Fruit fly (Drosophila melanogaster) whole organism, embryonic: Measurements from ENCODE around the gene CG33299.

Experiments used
- Aef1 ChIP-seq: fragments of 200-800 bp; sonication (Bioruptor generic); IDR thresholded peaks from 3 replicates; pipeline ENCODE4 v1.3.6; 2022; ENCODE audit warnings: missing biosample characterization, missing genetic modification characterization
- B-H1 ChIP-seq: fragments of 200-800 bp; sonication (Bioruptor generic); IDR thresholded peaks from 3 replicates; pipeline ENCODE4 v1.3.6; 2022; ENCODE audit warnings: missing biosample characterization, missing genetic modification characterization
- Bgb ChIP-seq: fragments of 200-800 bp; sonication (Bioruptor generic); IDR thresholded peaks from 2 replicates; pipeline ENCODE4 v1.3.6; 2022; ENCODE audit warnings: missing biosample characterization, missing genetic modification characterization; ENCODE audit not compliant: partially characterized antibody
- CG10147 ChIP-seq: fragments of 200-800 bp; sonication (Bioruptor generic); optimal IDR thresholded peaks from 2 replicates; lab custom pipeline; 2019; ENCODE audit warnings: missing biosample characterization, mild to moderate bottlenecking, missing genetic modification characterization, moderate library complexity
- CG10209 ChIP-seq: fragments of 200-800 bp; sonication (Bioruptor generic); optimal IDR thresholded peaks from 3 replicates; lab custom pipeline; 2017; ENCODE audit warnings: missing biosample characterization, mild to moderate bottlenecking, missing genetic modification characterization, missing genetic modification reagents
- CG10565 ChIP-seq: fragments of 200-800 bp; sonication (Bioruptor generic); optimal IDR thresholded peaks from 3 replicates; lab custom pipeline; 2016; ENCODE audit warnings: missing biosample characterization, mild to moderate bottlenecking, missing genetic modification characterization
- CG15514 ChIP-seq: fragments of 200-800 bp; sonication (Bioruptor generic); optimal IDR thresholded peaks from 3 replicates; lab custom pipeline; 2017; ENCODE audit warnings: missing biosample characterization, missing genetic modification characterization, mild to moderate bottlenecking, moderate library complexity, missing genetic modification reagents
- CG17802 ChIP-seq: fragments of 200-800 bp; sonication (Bioruptor generic); optimal IDR thresholded peaks from 2 replicates; lab custom pipeline; 2018; ENCODE audit warnings: missing biosample characterization, mild to moderate bottlenecking, missing genetic modification characterization, moderate library complexity
- CG17912 ChIP-seq: fragments of 200-800 bp; sonication (Bioruptor generic); optimal IDR thresholded peaks from 2 replicates; lab custom pipeline; 2018; ENCODE audit warnings: missing biosample characterization, mild to moderate bottlenecking, missing genetic modification characterization
- CG18599 ChIP-seq: fragments of 200-800 bp; sonication (Bioruptor generic); optimal IDR thresholded peaks from 3 replicates; lab custom pipeline; 2017; ENCODE audit warnings: missing biosample characterization, missing genetic modification characterization, mild to moderate bottlenecking, moderate library complexity, missing genetic modification reagents
- CG2129 ChIP-seq: fragments of 200-800 bp; sonication (Bioruptor generic); IDR thresholded peaks from 2 replicates; pipeline ENCODE4 v1.3.6; 2022; ENCODE audit warnings: missing biosample characterization, missing genetic modification characterization; ENCODE audit not compliant: partially characterized antibody
- CG2199 ChIP-seq: fragments of 200-800 bp; sonication (Bioruptor generic); IDR thresholded peaks from 3 replicates; pipeline ENCODE4 v1.3.6; 2022; ENCODE audit warnings: missing biosample characterization, missing genetic modification characterization
- CG33557 ChIP-seq: fragments of 200-800 bp; sonication (Bioruptor generic); optimal IDR thresholded peaks from 2 replicates; lab custom pipeline; 2019; ENCODE audit warnings: missing biosample characterization, mild to moderate bottlenecking, missing genetic modification characterization, moderate library complexity
- CG3407 ChIP-seq: fragments of 200-800 bp; sonication (Bioruptor generic); optimal IDR thresholded peaks from 2 replicates; lab custom pipeline; 2018; ENCODE audit warnings: missing biosample characterization, mild to moderate bottlenecking, missing genetic modification characterization
- CG42726 ChIP-seq: fragments of 200-800 bp; sonication (Bioruptor generic); IDR thresholded peaks from 2 replicates; pipeline ENCODE4 v1.3.6; 2022; ENCODE audit warnings: missing biosample characterization, missing genetic modification characterization; ENCODE audit not compliant: partially characterized antibody
- CG4360 ChIP-seq: fragments of 200-800 bp; sonication (Bioruptor generic); IDR thresholded peaks from 2 replicates; pipeline ENCODE4 v1.3.6; 2022; ENCODE audit warnings: missing biosample characterization, missing genetic modification characterization
- CG4707 ChIP-seq: fragments of 200-800 bp; sonication (Bioruptor generic); optimal IDR thresholded peaks from 2 replicates; lab custom pipeline; 2018; ENCODE audit warnings: missing biosample characterization, mild to moderate bottlenecking, missing genetic modification characterization, moderate library complexity
- CG7556 ChIP-seq: fragments of 200-800 bp; sonication (Bioruptor generic); optimal IDR thresholded peaks from 2 replicates; lab custom pipeline; 2017; ENCODE audit warnings: missing biosample characterization, mild to moderate bottlenecking, missing genetic modification characterization
- CG7963 ChIP-seq: fragments of 200-800 bp; sonication (Bioruptor generic); IDR thresholded peaks from 3 replicates; pipeline ENCODE4 v1.3.6; 2022; ENCODE audit warnings: missing biosample characterization, missing genetic modification characterization; ENCODE audit not compliant: partially characterized antibody
- CG8281 ChIP-seq: fragments of 200-800 bp; sonication (Bioruptor generic); optimal IDR thresholded peaks from 2 replicates; lab custom pipeline; 2018; ENCODE audit warnings: missing biosample characterization, mild to moderate bottlenecking, missing genetic modification characterization, moderate library complexity
- CHES-1-like ChIP-seq: fragments of 200-800 bp; sonication (Bioruptor generic); optimal IDR thresholded peaks from 2 replicates; lab custom pipeline; 2016; ENCODE audit warnings: missing biosample characterization, missing genetic modification characterization
- Chrac-16 ChIP-seq: fragments of 200-800 bp; sonication (Bioruptor generic); optimal IDR thresholded peaks from 3 replicates; lab custom pipeline; 2016; ENCODE audit warnings: missing biosample characterization, missing genetic modification characterization
- Dp ChIP-seq: fragments of 200-800 bp; sonication (Bioruptor generic); optimal IDR thresholded peaks from 2 replicates; lab custom pipeline; 2018; ENCODE audit warnings: missing biosample characterization, mild to moderate bottlenecking, missing genetic modification characterization, moderate library complexity
- Eip74EF ChIP-seq, 2 experiments: fragments of 200-800 bp in 1 of 2; fragments of >200 bp in 1 of 2; sonication (Bioruptor generic) in 1 of 2; optimal IDR thresholded peaks; 2 replicates each; lab custom pipeline; 2017 to 2019; ENCODE audit warnings: missing biosample characterization in 2 of 2, missing genetic modification characterization in 2 of 2, mild to moderate bottlenecking in 1 of 2, moderate library complexity in 1 of 2
- Elba2 ChIP-seq: fragments of 200-800 bp; sonication (Bioruptor generic); optimal IDR thresholded peaks from 3 replicates; lab custom pipeline; 2016; ENCODE audit warnings: missing biosample characterization, missing genetic modification characterization
- GATAe ChIP-seq: fragments of 200-800 bp; sonication (Bioruptor generic); conservative IDR thresholded peaks from 2 replicates; pipeline ENCODE4 v1.3.6; 2022; ENCODE audit warnings: missing biosample characterization, missing genetic modification characterization
- HLHmδ ChIP-seq: fragments of 200-800 bp; sonication (Bioruptor generic); optimal IDR thresholded peaks from 2 replicates; lab custom pipeline; 2018; ENCODE audit warnings: missing biosample characterization, mild to moderate bottlenecking, missing genetic modification characterization, moderate library complexity
- Lhr ChIP-seq: fragments of 200-800 bp; sonication (Bioruptor generic); optimal IDR thresholded peaks from 3 replicates; lab custom pipeline; 2017; ENCODE audit warnings: mild to moderate bottlenecking, missing biosample characterization, missing genetic modification reagents, missing genetic modification characterization
- Lpt ChIP-seq: fragments of >200 bp; optimal IDR thresholded peaks from 2 replicates; lab custom pipeline; 2018; ENCODE audit warnings: missing biosample characterization, missing genetic modification characterization
- MESR4 ChIP-seq: fragments of 200-800 bp; sonication (Bioruptor generic); optimal IDR thresholded peaks from 2 replicates; lab custom pipeline; 2018; ENCODE audit warnings: missing biosample characterization, mild to moderate bottlenecking, missing genetic modification characterization, moderate library complexity
- Mad ChIP-seq: fragments of 200-800 bp; sonication (Bioruptor generic); optimal IDR thresholded peaks from 2 replicates; lab custom pipeline; 2016; ENCODE audit warnings: missing biosample characterization, missing genetic modification characterization
- Med ChIP-seq: fragments of 200-800 bp; sonication (Bioruptor generic); peaks from one replicate; lab custom pipeline; 2016; ENCODE audit warnings: missing biosample characterization, missing genetic modification characterization, mild to moderate bottlenecking, inconsistent platforms, moderate library complexity
- Oaz ChIP-seq: fragments of 200-800 bp; sonication (Bioruptor generic); IDR thresholded peaks from 2 replicates; pipeline ENCODE4 v1.3.6; 2022; ENCODE audit warnings: missing biosample characterization, missing genetic modification characterization
- Vsx1 ChIP-seq: fragments of 200-800 bp; sonication (Bioruptor generic); optimal IDR thresholded peaks from 2 replicates; lab custom pipeline; 2017; ENCODE audit warnings: missing biosample characterization, mild to moderate bottlenecking, missing genetic modification characterization, missing genetic modification reagents
- ap ChIP-seq: fragments of 200-800 bp; sonication (Bioruptor generic); IDR thresholded peaks from 2 replicates; pipeline ENCODE4 v1.3.6; 2022; ENCODE audit warnings: missing biosample characterization, missing genetic modification characterization
- bowl ChIP-seq: fragments of 200-800 bp; sonication (Bioruptor generic); IDR thresholded peaks from 2 replicates; pipeline ENCODE4 v1.3.6; 2022; ENCODE audit warnings: missing biosample characterization, missing genetic modification characterization
- dan ChIP-seq: fragments of 200-800 bp; sonication (Bioruptor generic); IDR thresholded peaks from 2 replicates; pipeline ENCODE4 v1.3.6; 2022; ENCODE audit warnings: missing biosample characterization, missing genetic modification characterization
- ewg ChIP-seq: fragments of 200-800 bp; sonication (Bioruptor generic); optimal IDR thresholded peaks from 3 replicates; lab custom pipeline; 2017; ENCODE audit warnings: mild to moderate bottlenecking, missing biosample characterization, missing genetic modification reagents, missing genetic modification characterization
- ftz-f1 ChIP-seq: fragments of 200-800 bp; sonication (Bioruptor generic); optimal IDR thresholded peaks from 2 replicates; lab custom pipeline; 2016; ENCODE audit warnings: missing biosample characterization, missing genetic modification characterization
- gfzf ChIP-seq: fragments of 200-800 bp; sonication (Bioruptor generic); optimal IDR thresholded peaks from 2 replicates; lab custom pipeline; 2016; ENCODE audit warnings: missing biosample characterization, mild to moderate bottlenecking, missing genetic modification characterization, moderate library complexity
- gro ChIP-seq: fragments of 200-800 bp; sonication (Bioruptor generic); optimal IDR thresholded peaks from 2 replicates; lab custom pipeline; 2016; ENCODE audit warnings: missing biosample characterization, missing genetic modification characterization
- gsb ChIP-seq: fragments of 200-800 bp; sonication (Bioruptor generic); IDR thresholded peaks from 2 replicates; pipeline ENCODE4 v1.3.6; 2022; ENCODE audit warnings: missing biosample characterization, missing genetic modification characterization
- nau ChIP-seq: fragments of 200-800 bp; sonication (Bioruptor generic); optimal IDR thresholded peaks from 3 replicates; lab custom pipeline; 2017; ENCODE audit warnings: missing biosample characterization, mild to moderate bottlenecking, missing genetic modification characterization, missing genetic modification reagents
- nerfin-1 ChIP-seq: fragments of 200-800 bp; sonication (Bioruptor generic); optimal IDR thresholded peaks from 3 replicates; lab custom pipeline; 2019; ENCODE audit warnings: missing biosample characterization, mild to moderate bottlenecking, missing genetic modification characterization, moderate library complexity
- org-1 ChIP-seq: fragments of 200-800 bp; sonication (Bioruptor generic); optimal IDR thresholded peaks from 2 replicates; lab custom pipeline; 2017; ENCODE audit warnings: missing biosample characterization, missing genetic modification characterization
- salm ChIP-seq: fragments of 200-800 bp; sonication (Bioruptor generic); optimal IDR thresholded peaks from 2 replicates; lab custom pipeline; 2018; ENCODE audit warnings: missing biosample characterization, mild to moderate bottlenecking, missing genetic modification characterization
- sens ChIP-seq: fragments of 200-800 bp; sonication (Bioruptor generic); peaks from one replicate; lab custom pipeline; 2016; ENCODE audit warnings: missing biosample characterization, missing genetic modification characterization
- usp ChIP-seq: fragments of >200 bp; optimal IDR thresholded peaks from 2 replicates; lab custom pipeline; 2017; ENCODE audit warnings: missing biosample characterization, missing genetic modification characterization
- vnd ChIP-seq: fragments of 200-800 bp; sonication (Bioruptor generic); IDR thresholded peaks from 3 replicates; pipeline ENCODE4 v1.3.6; 2022; ENCODE audit warnings: missing biosample characterization, missing genetic modification characterization; ENCODE audit not compliant: partially characterized antibody
- wdn ChIP-seq: fragments of 200-800 bp; sonication (Bioruptor generic); IDR thresholded peaks from 2 replicates; pipeline ENCODE4 v1.3.6; 2022; ENCODE audit warnings: missing biosample characterization, missing genetic modification characterization

The CG33299 gene

dm6 chr2L:9700454-9700853 is 44.1 kb downstream of the CG33299 start, which contains the start of gene pelo (continued):
- TF ChIP-seq Mad (GFP tag; lab: Kevin White, UChicago), result peak; percentile 5
- TF ChIP-seq Chrac-16 (GFP tag; lab: Kevin White, UChicago), result peak; percentile 67
- TF ChIP-seq org-1, result peak; percentile 10
- TF ChIP-seq ftz-f1 (GFP tag; lab: Kevin White, UChicago), result no peak
- peak; percentile 56 for TF ChIP-seq CG7556 (GFP tag; lab: Kevin White, UChicago)
- TF ChIP-seq CG10565 (GFP tag; lab: Kevin White, UChicago), result no peak
- TF ChIP-seq CG17802 (tag; lab: Kevin White, UChicago), result no peak
- no peak for TF ChIP-seq CHES-1-like (GFP tag; lab: Kevin White, UChicago)
- TF ChIP-seq GATAe, result no peak
- peak; percentile 55 for TF ChIP-seq nau
- TF ChIP-seq Aef1 (GFP tag; lab: Robert Waterston, UW), result peak; percentile 43; the same call in 2 of the 3 replicates
- TF ChIP-seq usp, result no peak
- peak in 1 of 2 experiments; percentile 33 for TF ChIP-seq Eip74EF (GFP tag; optimal IDR thresholded peaks at IDR 0.05; lab: Kevin White, UChicago)
- peak; percentile 16 for TF ChIP-seq salm (tag; lab: Kevin White, UChicago)
- no peak for TF ChIP-seq gsb (GFP tag; lab: Robert Waterston, UW)
- peak; percentile 73 for TF ChIP-seq Vsx1
- TF ChIP-seq vnd (GFP tag; lab: Robert Waterston, UW), result no peak
- no peak for TF ChIP-seq Bgb (GFP tag; lab: Robert Waterston, UW)
- peak; percentile 31 for TF ChIP-seq CG33557 (GFP tag; lab: Kevin White, UChicago)
- TF ChIP-seq Oaz (GFP tag; lab: Robert Waterston, UW), result no peak
- peak; percentile 66 for TF ChIP-seq Lhr (GFP tag; lab: Kevin White, UChicago)
- TF ChIP-seq bowl, result no peak
- peak; percentile 12 for TF ChIP-seq Dp
- peak; percentile 77 for TF ChIP-seq CG18599 (GFP tag; lab: Kevin White, UChicago)
- TF ChIP-seq CG3407 (GFP tag; lab: Kevin White, UChicago), result peak; percentile 49
- peak; percentile 47 for TF ChIP-seq gfzf
- no peak for TF ChIP-seq CG4707 (GFP tag; lab: Kevin White, UChicago)
- no peak for TF ChIP-seq wdn (GFP tag; lab: Robert Waterston, UW)
- TF ChIP-seq Med (GFP tag; lab: Kevin White, UChicago), result peak; percentile 81
- no peak for TF ChIP-seq CG7963 (GFP tag; lab: Robert Waterston, UW)
- TF ChIP-seq Elba2 (GFP tag; lab: Kevin White, UChicago), result peak; percentile 1
- TF ChIP-seq B-H1 (GFP tag; lab: Robert Waterston, UW), result peak; percentile 35; the same call in 2 of the 3 replicates
- TF ChIP-seq CG2129 (GFP tag; lab: Robert Waterston, UW), result no peak
- TF ChIP-seq MESR4, result no peak
- TF ChIP-seq CG10147, result peak; percentile 76
- peak; percentile 61 for TF ChIP-seq nerfin-1 (tag; lab: Kevin White, UChicago)
- peak; percentile 81 for TF ChIP-seq CG15514
- no peak for TF ChIP-seq CG4360 (GFP tag; lab: Robert Waterston, UW)
- TF ChIP-seq ewg (GFP tag; lab: Kevin White, UChicago), result peak; percentile 42
- no peak for TF ChIP-seq CG42726 (GFP tag; lab: Robert Waterston, UW)
- no peak for TF ChIP-seq gro (GFP tag; lab: Kevin White, UChicago)
- TF ChIP-seq sens (GFP tag; lab: Kevin White, UChicago), result peak; percentile 69
- no peak for TF ChIP-seq ap (GFP tag; lab: Robert Waterston, UW)
- no peak for TF ChIP-seq Lpt (GFP tag; lab: Kevin White, UChicago)
- no peak for TF ChIP-seq HLHmδ (GFP tag; lab: Kevin White, UChicago)
- no peak for TF ChIP-seq CG17912
- TF ChIP-seq CG10209 (GFP tag; lab: Kevin White, UChicago), result peak; percentile 63
- peak; percentile 4 for TF ChIP-seq CG8281
- no peak for TF ChIP-seq CG2199
- no peak for TF ChIP-seq dan (GFP tag; lab: Robert Waterston, UW)
